Worm (Caenorhabditis elegans) whole organism, L3 larva: Measurements from ENCODE around the gene Y69H2.1.

Experiments used
- ama-1 ChIP-seq: fragments of 150-350 bp; optimal IDR thresholded peaks from 2 replicates; lab custom pipeline; 2018
- ceh-82 ChIP-seq: fragments of 150-350 bp; optimal IDR thresholded peaks from 2 replicates; lab custom pipeline; 2014; ENCODE audit warnings: missing biosample characterization, missing genetic modification characterization
- elt-1 ChIP-seq: fragments of 150-350 bp; optimal IDR thresholded peaks from 2 replicates; lab custom pipeline; 2014; ENCODE audit warnings: missing biosample characterization, missing genetic modification characterization
- elt-2 ChIP-seq: sonication (generic microtip); optimal IDR thresholded peaks from 2 replicates; lab custom pipeline; 2016; ENCODE audit warnings: missing genetic modification reagents, mild to moderate bottlenecking, missing genetic modification characterization, missing compliant biosample characterization
- nhr-25 ChIP-seq: sonication (generic microtip); optimal IDR thresholded peaks from 2 replicates; lab custom pipeline; 2017; ENCODE audit warnings: missing biosample characterization, missing genetic modification characterization
- nhr-28 ChIP-seq: fragments of 150-350 bp; optimal IDR thresholded peaks from 2 replicates; lab custom pipeline; 2014; ENCODE audit warnings: missing biosample characterization, missing genetic modification characterization
- nhr-77 ChIP-seq: fragments of 150-350 bp; optimal IDR thresholded peaks from 2 replicates; lab custom pipeline; 2014; ENCODE audit warnings: missing biosample characterization, missing genetic modification characterization
- pha-4 ChIP-seq: fragments of 150-350 bp; optimal IDR thresholded peaks from 2 replicates; lab custom pipeline; 2014; ENCODE audit warnings: missing biosample characterization, missing genetic modification reagents, missing genetic modification characterization
- skn-1 ChIP-seq: fragments of 150-350 bp; optimal IDR thresholded peaks from 2 replicates; lab custom pipeline; 2014; ENCODE audit warnings: missing biosample characterization, missing genetic modification characterization
- snpc-4 ChIP-seq: fragments of 150-350 bp; optimal IDR thresholded peaks from 2 replicates; lab custom pipeline; 2014; ENCODE audit warnings: missing biosample characterization, missing genetic modification characterization

DNA sequence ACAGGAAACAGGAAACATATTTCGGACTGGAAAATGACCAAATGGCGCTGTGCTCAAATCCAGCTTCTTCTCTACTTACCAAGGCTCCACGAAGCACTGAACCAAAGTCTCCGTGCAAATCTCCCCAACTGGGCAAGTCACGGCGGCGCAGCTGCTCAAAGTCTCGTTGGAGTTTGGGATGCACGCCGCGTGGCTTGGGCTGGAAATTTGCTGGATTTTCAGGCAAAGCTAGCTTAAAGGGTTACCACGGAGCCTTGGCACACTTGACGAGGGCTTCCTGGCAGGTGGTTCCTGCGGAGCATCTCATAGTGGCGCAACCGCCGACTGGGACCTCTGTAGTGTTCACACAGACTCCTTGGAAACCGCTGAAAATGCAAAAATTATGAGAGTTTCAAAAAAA is 36.6 kb upstream of the Y69H2.1 start:
- TF ChIP-seq skn-1 (tag; lab: Kevin White, UChicago) (no peak), nhr-77 (tag; lab: Kevin White, UChicago) (no peak), ama-1 (no peak), nhr-28 (tag; lab: Kevin White, UChicago) (no peak), elt-2 (tag; lab: Kevin White, UChicago) (no peak), elt-1 (tag; lab: Kevin White, UChicago) (no peak), snpc-4 (no peak), nhr-25 (tag; lab: Kevin White, UChicago) (no peak), pha-4 (tag; lab: Kevin White, UChicago) (no peak), ceh-82 (tag; lab: Kevin White, UChicago) (no peak)
